Fruit fly (Drosophila melanogaster) whole organism, embryonic: ENCODE data around the gene Adsl.

Experiments used
- Atf6 ChIP-seq: fragments of 200-800 bp; sonication (Bioruptor generic); IDR thresholded peaks from 2 replicates; pipeline ENCODE4 v1.3.6; 2022; ENCODE audit warnings: missing biosample characterization, missing genetic modification characterization
- CG10267 ChIP-seq: fragments of 200-800 bp; sonication (Bioruptor generic); optimal IDR thresholded peaks from 2 replicates; lab custom pipeline; 2018; ENCODE audit warnings: missing biosample characterization, mild to moderate bottlenecking, missing genetic modification characterization, moderate library complexity
- CG10543 ChIP-seq: fragments of 200-800 bp; sonication (Bioruptor generic); optimal IDR thresholded peaks from 3 replicates; lab custom pipeline; 2017; ENCODE audit warnings: missing biosample characterization, mild to moderate bottlenecking, missing genetic modification characterization, moderate library complexity
- CG1233 ChIP-seq: fragments of 200-800 bp; sonication (Bioruptor generic); optimal IDR thresholded peaks from 4 replicates; lab custom pipeline; 2018; ENCODE audit warnings: missing biosample characterization, mild to moderate bottlenecking, missing genetic modification characterization
- CG13287 ChIP-seq: fragments of 200-800 bp; sonication (Bioruptor generic); IDR thresholded peaks from 2 replicates; pipeline ENCODE4 v1.3.6; 2022; ENCODE audit warnings: missing biosample characterization, missing genetic modification characterization; ENCODE audit not compliant: partially characterized antibody
- CG17328 ChIP-seq: fragments of 200-800 bp; sonication (Bioruptor generic); IDR thresholded peaks from 2 replicates; pipeline ENCODE4 v1.3.6; 2022; ENCODE audit warnings: missing biosample characterization, missing genetic modification characterization
- CG18476 ChIP-seq: fragments of 200-800 bp; sonication (Bioruptor generic); optimal IDR thresholded peaks from 2 replicates; lab custom pipeline; 2016; ENCODE audit warnings: missing biosample characterization, mild to moderate bottlenecking, missing genetic modification characterization
- CG2129 ChIP-seq: fragments of 200-800 bp; sonication (Bioruptor generic); IDR thresholded peaks from 2 replicates; pipeline ENCODE4 v1.3.6; 2022; ENCODE audit warnings: missing biosample characterization, missing genetic modification characterization; ENCODE audit not compliant: partially characterized antibody
- CG2199 ChIP-seq: fragments of 200-800 bp; sonication (Bioruptor generic); IDR thresholded peaks from 3 replicates; pipeline ENCODE4 v1.3.6; 2022; ENCODE audit warnings: missing biosample characterization, missing genetic modification characterization
- CG32772 ChIP-seq: fragments of 200-800 bp; sonication (Bioruptor generic); IDR thresholded peaks from 2 replicates; pipeline ENCODE4 v1.3.6; 2022; ENCODE audit warnings: missing biosample characterization, missing genetic modification characterization
- CG42726 ChIP-seq: fragments of 200-800 bp; sonication (Bioruptor generic); IDR thresholded peaks from 2 replicates; pipeline ENCODE4 v1.3.6; 2022; ENCODE audit warnings: missing biosample characterization, missing genetic modification characterization; ENCODE audit not compliant: partially characterized antibody
- CG4617 ChIP-seq: fragments of 200-800 bp; sonication (Bioruptor generic); optimal IDR thresholded peaks from 3 replicates; lab custom pipeline; 2016; ENCODE audit warnings: missing biosample characterization, missing genetic modification characterization, borderline replicate concordance
- CG4730 ChIP-seq: fragments of 200-800 bp; sonication (Bioruptor generic); IDR thresholded peaks from 2 replicates; pipeline ENCODE4 v1.3.6; 2022; ENCODE audit warnings: missing biosample characterization, missing genetic modification characterization
- CG6813 ChIP-seq: fragments of 200-800 bp; sonication (Bioruptor generic); optimal IDR thresholded peaks from 2 replicates; lab custom pipeline; 2017; ENCODE audit warnings: missing biosample characterization, missing genetic modification characterization, mild to moderate bottlenecking, moderate library complexity, missing genetic modification reagents
- CG8924 ChIP-seq: fragments of 200-800 bp; optimal IDR thresholded peaks from 3 replicates; lab custom pipeline; 2019; ENCODE audit warnings: missing biosample characterization, mild to moderate bottlenecking, missing genetic modification characterization, moderate library complexity
- CG9727 ChIP-seq: fragments of 200-800 bp; sonication (Bioruptor generic); optimal IDR thresholded peaks from 3 replicates; lab custom pipeline; 2017; ENCODE audit warnings: missing biosample characterization, mild to moderate bottlenecking, missing genetic modification characterization
- D ChIP-seq, 2 experiments: fragments of 200-800 bp in 1 of 2; fragments of >200 bp in 1 of 2; sonication (Bioruptor generic) in 1 of 2; optimal IDR thresholded peaks; 2 replicates in 1 of 2; 3 replicates in 1 of 2; lab custom pipeline; 2017; ENCODE audit warnings: mild to moderate bottlenecking in 1 of 2, missing biosample characterization in 1 of 2, missing genetic modification characterization in 1 of 2, missing genetic modification reagents in 1 of 2
- Deaf1 ChIP-seq: fragments of 200-800 bp; optimal IDR thresholded peaks from 3 replicates; lab custom pipeline; 2019; ENCODE audit warnings: missing biosample characterization, mild to moderate bottlenecking, missing genetic modification characterization, moderate library complexity
- Dll ChIP-seq: fragments of 200-800 bp; sonication (Bioruptor generic); IDR thresholded peaks from 4 replicates; pipeline ENCODE4 v1.3.6; 2022; ENCODE audit warnings: missing biosample characterization, missing genetic modification characterization; ENCODE audit not compliant: partially characterized antibody
- Doc3 ChIP-seq: fragments of 200-800 bp; sonication (Bioruptor generic); IDR thresholded peaks from 3 replicates; pipeline ENCODE4 v1.3.6; 2022; ENCODE audit warnings: missing biosample characterization, missing genetic modification characterization; ENCODE audit not compliant: partially characterized antibody
- Dref ChIP-seq: fragments of 200-800 bp; sonication (Bioruptor generic); IDR thresholded peaks from 2 replicates; pipeline ENCODE4 v1.3.6; 2022; ENCODE audit warnings: missing biosample characterization, missing genetic modification characterization
- Ets65A ChIP-seq: fragments of 200-800 bp; sonication (Bioruptor generic); peaks from one replicate; lab custom pipeline; 2016; ENCODE audit warnings: missing biosample characterization, missing genetic modification characterization
- Ets97D ChIP-seq: fragments of 200-800 bp; sonication (Bioruptor generic); optimal IDR thresholded peaks from 3 replicates; lab custom pipeline; 2016; ENCODE audit warnings: missing biosample characterization, missing genetic modification characterization
- Hey ChIP-seq: fragments of 200-800 bp; sonication (Bioruptor generic); optimal IDR thresholded peaks from 3 replicates; lab custom pipeline; 2018; ENCODE audit warnings: missing biosample characterization, mild to moderate bottlenecking, missing genetic modification characterization
- Hr3 ChIP-seq: fragments of 200-800 bp; sonication (Bioruptor generic); optimal IDR thresholded peaks from 3 replicates; lab custom pipeline; 2016; ENCODE audit warnings: missing biosample characterization, missing genetic modification characterization
- MBD-R2 ChIP-seq: fragments of 200-800 bp; sonication (Bioruptor generic); IDR thresholded peaks from 2 replicates; pipeline ENCODE4 v1.3.6; 2022; ENCODE audit warnings: missing biosample characterization, missing genetic modification characterization
- MESR4 ChIP-seq: fragments of 200-800 bp; sonication (Bioruptor generic); optimal IDR thresholded peaks from 2 replicates; lab custom pipeline; 2018; ENCODE audit warnings: missing biosample characterization, mild to moderate bottlenecking, missing genetic modification characterization, moderate library complexity
- Med ChIP-seq: fragments of 200-800 bp; sonication (Bioruptor generic); peaks from one replicate; lab custom pipeline; 2016; ENCODE audit warnings: missing biosample characterization, missing genetic modification characterization, mild to moderate bottlenecking, inconsistent platforms, moderate library complexity
- NC2β ChIP-seq: fragments of 200-800 bp; sonication (Bioruptor generic); optimal IDR thresholded peaks from 2 replicates; lab custom pipeline; 2016; ENCODE audit warnings: missing biosample characterization, missing genetic modification characterization
- Oli ChIP-seq: fragments of 200-800 bp; sonication (Bioruptor generic); optimal IDR thresholded peaks from 2 replicates; lab custom pipeline; 2018; ENCODE audit warnings: missing biosample characterization, mild to moderate bottlenecking, missing genetic modification characterization, moderate library complexity
- Tbp ChIP-seq: fragments of >200 bp; optimal IDR thresholded peaks from 2 replicates; lab custom pipeline; 2018; ENCODE audit warnings: missing biosample characterization, missing genetic modification characterization
- amos ChIP-seq: fragments of 200-800 bp; sonication (Bioruptor generic); IDR thresholded peaks from 2 replicates; pipeline ENCODE4 v1.3.6; 2022; ENCODE audit warnings: missing biosample characterization, missing genetic modification characterization; ENCODE audit not compliant: partially characterized antibody
- bcd ChIP-seq: fragments of 200-800 bp; sonication (Bioruptor generic); optimal IDR thresholded peaks from 2 replicates; lab custom pipeline; 2017; ENCODE audit warnings: missing biosample characterization, mild to moderate bottlenecking, missing genetic modification characterization
- btn ChIP-seq: fragments of 200-800 bp; sonication (Bioruptor generic); optimal IDR thresholded peaks from 2 replicates; lab custom pipeline; 2016; ENCODE audit warnings: missing biosample characterization, missing genetic modification characterization
- dm ChIP-seq: fragments of 200-800 bp; sonication (Bioruptor generic); optimal IDR thresholded peaks from 3 replicates; lab custom pipeline; 2016; ENCODE audit warnings: missing biosample characterization, missing genetic modification characterization
- eyg ChIP-seq: fragments of 200-800 bp; sonication (Bioruptor generic); optimal IDR thresholded peaks from 3 replicates; lab custom pipeline; 2016; ENCODE audit warnings: missing biosample characterization, missing genetic modification characterization
- ftz-f1 ChIP-seq: fragments of 200-800 bp; sonication (Bioruptor generic); optimal IDR thresholded peaks from 2 replicates; lab custom pipeline; 2016; ENCODE audit warnings: missing biosample characterization, missing genetic modification characterization
- gcm ChIP-seq: fragments of 200-800 bp; sonication (Bioruptor generic); optimal IDR thresholded peaks from 2 replicates; lab custom pipeline; 2019; ENCODE audit warnings: missing biosample characterization, mild to moderate bottlenecking, missing genetic modification characterization, moderate library complexity
- kah ChIP-seq: fragments of 200-800 bp; sonication (Bioruptor generic); optimal IDR thresholded peaks from 2 replicates; lab custom pipeline; 2018; ENCODE audit warnings: missing biosample characterization, mild to moderate bottlenecking, missing genetic modification characterization
- pum ChIP-seq: fragments of 200-800 bp; sonication (Bioruptor generic); optimal IDR thresholded peaks from 2 replicates; lab custom pipeline; 2016; ENCODE audit warnings: missing biosample characterization, missing genetic modification characterization
- scrt ChIP-seq: fragments of 200-800 bp; sonication (Bioruptor generic); optimal IDR thresholded peaks from 2 replicates; lab custom pipeline; 2018; ENCODE audit warnings: missing biosample characterization, mild to moderate bottlenecking, missing genetic modification characterization, moderate library complexity
- seq ChIP-seq: fragments of 200-800 bp; sonication (Bioruptor generic); IDR thresholded peaks from 2 replicates; pipeline ENCODE4 v1.3.6; 2022; ENCODE audit warnings: missing biosample characterization, missing genetic modification characterization
- sna ChIP-seq: fragments of 200-800 bp; sonication (Bioruptor generic); IDR thresholded peaks from 2 replicates; pipeline ENCODE4 v1.3.6; 2022; ENCODE audit warnings: missing biosample characterization, missing genetic modification characterization; ENCODE audit not compliant: partially characterized antibody
- tna ChIP-seq: fragments of 200-800 bp; sonication (Bioruptor generic); IDR thresholded peaks from 2 replicates; pipeline ENCODE4 v1.3.6; 2022; ENCODE audit warnings: missing biosample characterization, missing genetic modification characterization; ENCODE audit not compliant: partially characterized antibody
- unc-4 ChIP-seq: fragments of 200-800 bp; sonication (Bioruptor generic); IDR thresholded peaks from 2 replicates; pipeline ENCODE4 v1.3.6; 2022; ENCODE audit warnings: missing biosample characterization, missing genetic modification characterization; ENCODE audit not compliant: partially characterized antibody
- vnd ChIP-seq: fragments of 200-800 bp; sonication (Bioruptor generic); IDR thresholded peaks from 3 replicates; pipeline ENCODE4 v1.3.6; 2022; ENCODE audit warnings: missing biosample characterization, missing genetic modification characterization; ENCODE audit not compliant: partially characterized antibody

The Adsl gene

dm6 chr3R:17048867-17049266 lies 27.9 kb upstream of the Adsl start (continued):
- TF ChIP-seq dm (no peak), Tbp (GFP tag; lab: Kevin White, UChicago) (no peak), CG32772 (0 out of 2 replicates have a peak, but pooled peaks have one; percentile 26), seq (0 out of 2 replicates have a peak, but pooled peaks have one; percentile 29), CG6813 (peak; percentile 3), Deaf1 (tag; lab: Kevin White, UChicago) (peak; percentile 43), Oli (peak; percentile 49)
- TF ChIP-seq, all 482 proteins: peak for 74

dm6 chr3R:17043570-17043923 lies 22.6 kb upstream of the Adsl start:
- no peak for TF ChIP-seq btn (GFP tag; lab: Kevin White, UChicago)
- no peak for TF ChIP-seq bcd (GFP tag; lab: Kevin White, UChicago)
- peak; percentile 61 for TF ChIP-seq CG4617 (GFP tag; lab: Kevin White, UChicago)
- TF ChIP-seq Atf6: 0 out of 2 replicates have a peak, but pooled peaks have one; percentile 25
- peak; percentile 96 for TF ChIP-seq MESR4 (GFP tag; lab: Kevin White, UChicago)
- TF ChIP-seq D (optimal IDR thresholded peaks at IDR 0.05; lab: Kevin White, UChicago): peak; percentile 1
- TF ChIP-seq D (GFP tag; optimal IDR thresholded peaks at IDR 0.05; lab: Kevin White, UChicago): no peak
- peak; percentile 51; the same call in 1 of the 2 replicates for TF ChIP-seq sna
- TF ChIP-seq Doc3 (GFP tag; lab: Robert Waterston, UW): 0 out of 3 replicates have a peak, but pooled peaks have one; percentile 5
- TF ChIP-seq Med (GFP tag; lab: Kevin White, UChicago): peak; percentile 44
- TF ChIP-seq Hey (tag; lab: Kevin White, UChicago): peak; percentile 60
- TF ChIP-seq ftz-f1 (GFP tag; lab: Kevin White, UChicago): peak; percentile 76
- no peak for TF ChIP-seq kah (GFP tag; lab: Kevin White, UChicago)
- TF ChIP-seq scrt: no peak
- TF ChIP-seq MBD-R2 (GFP tag; lab: Robert Waterston, UW): peak; percentile 71
- TF ChIP-seq Dll: peak; percentile 63; the same call in 2 of the 4 replicates
- TF ChIP-seq CG17328 (GFP tag; lab: Robert Waterston, UW): 0 out of 2 replicates have a peak, but pooled peaks have one; percentile 16

dm6 chr3R:17042838-17043569 lies 22.1 kb upstream of the Adsl start, which contains the start of the genes bdwf and Patr-1:
TSS of gene bdwf (minus strand) at chr3R:17043136.
TSS of gene Patr-1 (plus strand) at chr3R:17043564.
- peak; percentile 66 for TF ChIP-seq CG2129
- TF ChIP-seq CG8924 (tag; lab: Kevin White, UChicago): peak; percentile 36
- TF ChIP-seq CG18476 (GFP tag; lab: Kevin White, UChicago): peak; percentile 17
- TF ChIP-seq CG10543 (GFP tag; lab: Kevin White, UChicago): peak; percentile 10
- peak; percentile 87 for TF ChIP-seq Dref
- TF ChIP-seq CG1233: peak; percentile 33
- peak; percentile 85 for TF ChIP-seq Ets65A
- peak; percentile 51 for TF ChIP-seq Ets97D
- no peak for TF ChIP-seq CG2199
- peak; percentile 89 for TF ChIP-seq tna (GFP tag; lab: Robert Waterston, UW)
- TF ChIP-seq CG10267 (tag; lab: Kevin White, UChicago): peak; percentile 44
- TF ChIP-seq unc-4 (GFP tag; lab: Robert Waterston, UW): peak; percentile 88
- no peak for TF ChIP-seq CG4730 (GFP tag; lab: Robert Waterston, UW)
- TF ChIP-seq eyg (GFP tag; lab: Kevin White, UChicago): no peak
- TF ChIP-seq Hr3 (GFP tag; lab: Kevin White, UChicago): peak; percentile 35
- TF ChIP-seq CG42726: peak; percentile 93
- peak; percentile 53 for TF ChIP-seq CG9727 (GFP tag; lab: Kevin White, UChicago)
- peak; percentile 95 for TF ChIP-seq amos (GFP tag; lab: Robert Waterston, UW)
- TF ChIP-seq CG13287 (GFP tag; lab: Robert Waterston, UW): peak; percentile 89
- peak; percentile 4 for TF ChIP-seq NC2β (GFP tag; lab: Kevin White, UChicago)
- TF ChIP-seq gcm (GFP tag; lab: Kevin White, UChicago): peak; percentile 4
- peak; percentile 93 for TF ChIP-seq vnd (GFP tag; lab: Robert Waterston, UW)
- no peak for TF ChIP-seq pum
